Fruit fly (Drosophila melanogaster): Measurements from ENCODE around the gene CG7215.

The CG7215 gene

dm6 chr3R:18199177-18199884 lies 32.3 kb upstream of the CG7215 start, which contains the start of the genes Ssdp and CG7985:
Gene Ssdp, minus strand, starts transcription at chr3R:18199595.
Gene CG7985, plus strand, starts transcription at chr3R:18199857.
- TF ChIP-seq HLH54F (GFP tag; optimal IDR thresholded peaks at IDR 0.05) (no peak), Lhr (GFP tag; optimal IDR thresholded peaks at IDR 0.05) (peak; percentile 79), Chrac-16 (GFP tag; optimal IDR thresholded peaks at IDR 0.05) (no peak), CG14710 (tag; optimal IDR thresholded peaks at IDR 0.05) (peak; percentile 47), bcd (GFP tag; optimal IDR thresholded peaks at IDR 0.05) (peak; percentile 26), CG8944 (GFP tag; optimal IDR thresholded peaks at IDR 0.05) (no peak), sens (GFP tag) (peak; percentile 14), crol (GFP tag; IDR thresholded peaks at IDR 0.05) (no peak), H2.0 (GFP tag; IDR thresholded peaks at IDR 0.05) (no peak), ase (GFP tag; IDR thresholded peaks at IDR 0.05) (no peak), hkb (optimal IDR thresholded peaks at IDR 0.05) (peak; percentile 69), hkb (GFP tag; IDR thresholded peaks at IDR 0.05) (no peak), CG6683 (GFP tag; optimal IDR thresholded peaks at IDR 0.05) (no peak), Bteb2 (GFP tag; optimal IDR thresholded peaks at IDR 0.05) (no peak), sisA (GFP tag; IDR thresholded peaks at IDR 0.05) (no peak), CG33213 (GFP tag; optimal IDR thresholded peaks at IDR 0.05) (peak; percentile 20), nmo (GFP tag; optimal IDR thresholded peaks at IDR 0.05) (peak; percentile 44), chn (GFP tag; optimal IDR thresholded peaks at IDR 0.05) (no peak), vfl (GFP tag; optimal IDR thresholded peaks at IDR 0.05) (no peak), Max (GFP tag; optimal IDR thresholded peaks at IDR 0.05) (peak; percentile 24), CG14667 (GFP tag; IDR thresholded peaks at IDR 0.05) (no peak), MBD-R2 (GFP tag; IDR thresholded peaks at IDR 0.05) (no peak), Mad (GFP tag; optimal IDR thresholded peaks at IDR 0.05) (peak; percentile 9), E2f1 (GFP tag; IDR thresholded peaks at IDR 0.05) (no peak), nom (GFP tag; optimal IDR thresholded peaks at IDR 0.05) (no peak), CG2116 (GFP tag; optimal IDR thresholded peaks at IDR 0.05) (peak; percentile 71), CG2120 (GFP tag; optimal IDR thresholded peaks at IDR 0.05) (peak; percentile 33), Neu2 (GFP tag; optimal IDR thresholded peaks at IDR 0.05; ENCODE audit: borderline replicate concordance) (no peak), trem (tag; optimal IDR thresholded peaks at IDR 0.05) (peak; percentile 64), CG6654 (GFP tag; optimal IDR thresholded peaks at IDR 0.05) (no peak), B-H1 (GFP tag; IDR thresholded peaks at IDR 0.05) (no peak), CG4617 (GFP tag; optimal IDR thresholded peaks at IDR 0.05; ENCODE audit: borderline replicate concordance) (peak; percentile 68), CG7271 (tag; optimal IDR thresholded peaks at IDR 0.05) (no peak), cato (GFP tag; optimal IDR thresholded peaks at IDR 0.05; ENCODE audit: borderline replicate concordance) (no peak), Oaz (GFP tag; IDR thresholded peaks at IDR 0.05) (no peak), CG17385 (GFP tag; optimal IDR thresholded peaks at IDR 0.05) (peak; percentile 97), Hr51 (GFP tag; optimal IDR thresholded peaks at IDR 0.05) (no peak), Ets97D (GFP tag; optimal IDR thresholded peaks at IDR 0.05) (peak; percentile 66), CG9817 (tag; optimal IDR thresholded peaks at IDR 0.05) (no peak), CG10267 (tag; optimal IDR thresholded peaks at IDR 0.05) (peak; percentile 8), pzg (GFP tag; optimal IDR thresholded peaks at IDR 0.05) (peak; percentile 87), stwl (tag; optimal IDR thresholded peaks at IDR 0.05) (peak; percentile 4), pfk (GFP tag; optimal IDR thresholded peaks at IDR 0.05) (no peak), mirr (GFP tag; optimal IDR thresholded peaks at IDR 0.05) (no peak), CG9797 (GFP tag; optimal IDR thresholded peaks at IDR 0.05) (peak; percentile 83), onecut (GFP tag; IDR thresholded peaks at IDR 0.05) (peak; percentile 86), Awh (GFP tag; IDR thresholded peaks at IDR 0.05) (no peak), CG9215 (GFP tag; IDR thresholded peaks at IDR 0.05) (no peak), lmd (GFP tag; IDR thresholded peaks at IDR 0.05) (no peak), MESR4 (GFP tag; optimal IDR thresholded peaks at IDR 0.05) (peak; percentile 80), so (GFP tag; IDR thresholded peaks at IDR 0.05) (no peak)
